Fruit fly (Drosophila melanogaster) whole organism, embryonic: Measurements from ENCODE around the gene bora.

Source experiments
- Abd-B ChIP-seq: fragments of 200-800 bp; sonication (Bioruptor generic); optimal IDR thresholded peaks from 2 replicates; lab custom pipeline; 2018; ENCODE audit warnings: missing biosample characterization, mild to moderate bottlenecking, missing genetic modification characterization, moderate library complexity
- B-H1 ChIP-seq: fragments of 200-800 bp; sonication (Bioruptor generic); IDR thresholded peaks from 3 replicates; pipeline ENCODE4 v1.3.6; 2022; ENCODE audit warnings: missing biosample characterization, missing genetic modification characterization
- CG10462 ChIP-seq: fragments of 200-800 bp; sonication (Bioruptor generic); optimal IDR thresholded peaks from 2 replicates; lab custom pipeline; 2016; ENCODE audit warnings: missing biosample characterization, missing genetic modification characterization
- CG11504 ChIP-seq: fragments of 200-800 bp; sonication (Bioruptor generic); optimal IDR thresholded peaks from 3 replicates; lab custom pipeline; 2019; ENCODE audit warnings: missing biosample characterization, mild to moderate bottlenecking, missing genetic modification characterization, moderate library complexity
- CG13296 ChIP-seq: fragments of 200-800 bp; sonication (Bioruptor generic); optimal IDR thresholded peaks from 3 replicates; lab custom pipeline; 2018; ENCODE audit warnings: missing biosample characterization, mild to moderate bottlenecking, missing genetic modification characterization
- CG13775 ChIP-seq: fragments of 200-800 bp; sonication (Bioruptor generic); optimal IDR thresholded peaks from 3 replicates; lab custom pipeline; 2017; ENCODE audit warnings: missing biosample characterization, mild to moderate bottlenecking, missing genetic modification characterization
- CG1529 ChIP-seq: fragments of 200-800 bp; sonication (Bioruptor generic); optimal IDR thresholded peaks from 3 replicates; lab custom pipeline; 2018; ENCODE audit warnings: missing biosample characterization, missing genetic modification characterization
- CG17361 ChIP-seq: fragments of 200-800 bp; sonication (Bioruptor generic); IDR thresholded peaks from 3 replicates; pipeline ENCODE4 v1.3.6; 2022; ENCODE audit warnings: missing biosample characterization, missing genetic modification characterization
- CG4617 ChIP-seq: fragments of 200-800 bp; sonication (Bioruptor generic); optimal IDR thresholded peaks from 3 replicates; lab custom pipeline; 2016; ENCODE audit warnings: missing biosample characterization, missing genetic modification characterization, borderline replicate concordance
- CG4707 ChIP-seq: fragments of 200-800 bp; sonication (Bioruptor generic); optimal IDR thresholded peaks from 2 replicates; lab custom pipeline; 2018; ENCODE audit warnings: missing biosample characterization, mild to moderate bottlenecking, missing genetic modification characterization, moderate library complexity
- CG7786 ChIP-seq: fragments of 200-800 bp; sonication (Bioruptor generic); optimal IDR thresholded peaks from 2 replicates; lab custom pipeline; 2016; ENCODE audit warnings: missing biosample characterization, missing genetic modification characterization
- CG8089 ChIP-seq: fragments of 200-800 bp; sonication (Bioruptor generic); optimal IDR thresholded peaks from 3 replicates; lab custom pipeline; 2016; ENCODE audit warnings: missing biosample characterization, missing genetic modification characterization
- CG8388 ChIP-seq: fragments of 200-800 bp; sonication (Bioruptor generic); optimal IDR thresholded peaks from 2 replicates; lab custom pipeline; 2019; ENCODE audit warnings: missing biosample characterization, mild to moderate bottlenecking, missing genetic modification characterization, moderate library complexity
- ERR ChIP-seq: fragments of 200-800 bp; sonication (Bioruptor generic); optimal IDR thresholded peaks from 2 replicates; lab custom pipeline; 2016; ENCODE audit warnings: missing biosample characterization, missing genetic modification characterization
- Ets65A ChIP-seq: fragments of 200-800 bp; sonication (Bioruptor generic); peaks from one replicate; lab custom pipeline; 2016; ENCODE audit warnings: missing biosample characterization, missing genetic modification characterization
- Ets97D ChIP-seq: fragments of 200-800 bp; sonication (Bioruptor generic); optimal IDR thresholded peaks from 3 replicates; lab custom pipeline; 2016; ENCODE audit warnings: missing biosample characterization, missing genetic modification characterization
- Fer1 ChIP-seq: fragments of 200-800 bp; sonication (Bioruptor generic); optimal IDR thresholded peaks from 2 replicates; lab custom pipeline; 2017; ENCODE audit warnings: missing biosample characterization, mild to moderate bottlenecking, missing genetic modification characterization
- Lhr ChIP-seq: fragments of 200-800 bp; sonication (Bioruptor generic); optimal IDR thresholded peaks from 3 replicates; lab custom pipeline; 2017; ENCODE audit warnings: mild to moderate bottlenecking, missing biosample characterization, missing genetic modification reagents, missing genetic modification characterization
- MBD-R2 ChIP-seq: fragments of 200-800 bp; sonication (Bioruptor generic); IDR thresholded peaks from 2 replicates; pipeline ENCODE4 v1.3.6; 2022; ENCODE audit warnings: missing biosample characterization, missing genetic modification characterization
- Mrtf ChIP-seq: fragments of 200-800 bp; sonication (Bioruptor generic); IDR thresholded peaks from 3 replicates; pipeline ENCODE4 v1.3.6; 2022; ENCODE audit warnings: missing biosample characterization, missing genetic modification characterization
- Nf-YC ChIP-seq: fragments of 200-800 bp; optimal IDR thresholded peaks from 3 replicates; lab custom pipeline; 2019; ENCODE audit warnings: missing biosample characterization, mild to moderate bottlenecking, missing genetic modification characterization, moderate library complexity
- Optix ChIP-seq: fragments of 200-800 bp; sonication (Bioruptor generic); IDR thresholded peaks from 3 replicates; pipeline ENCODE4 v1.3.6; 2022; ENCODE audit warnings: missing biosample characterization, missing genetic modification characterization
- Rx ChIP-seq: fragments of 200-800 bp; sonication (Bioruptor generic); IDR thresholded peaks from 2 replicates; pipeline ENCODE4 v1.3.6; 2022; ENCODE audit warnings: missing biosample characterization, missing genetic modification characterization
- Sin3A ChIP-seq: fragments of >200 bp; optimal IDR thresholded peaks from 2 replicates; lab custom pipeline; 2018
- Sry-β ChIP-seq: fragments of 200-800 bp; sonication (Bioruptor generic); optimal IDR thresholded peaks from 2 replicates; lab custom pipeline; 2018; ENCODE audit warnings: missing biosample characterization, mild to moderate bottlenecking, missing genetic modification characterization, moderate library complexity
- TFAM ChIP-seq: fragments of 200-800 bp; sonication (Bioruptor generic); optimal IDR thresholded peaks from 2 replicates; lab custom pipeline; 2017; ENCODE audit warnings: missing biosample characterization, missing genetic modification characterization, inconsistent platforms
- YL-1 ChIP-seq: fragments of 200-800 bp; sonication (Bioruptor generic); optimal IDR thresholded peaks from 3 replicates; lab custom pipeline; 2017; ENCODE audit warnings: missing biosample characterization, mild to moderate bottlenecking, missing genetic modification characterization
- abd-A ChIP-seq: fragments of 200-800 bp; sonication (Bioruptor generic); optimal IDR thresholded peaks from 3 replicates; lab custom pipeline; 2019; ENCODE audit warnings: missing biosample characterization, mild to moderate bottlenecking, missing genetic modification characterization, moderate library complexity
- aop ChIP-seq: fragments of 200-800 bp; sonication (Bioruptor generic); IDR thresholded peaks from 2 replicates; pipeline ENCODE4 v1.3.6; 2022; ENCODE audit warnings: missing biosample characterization, missing genetic modification characterization
- ap ChIP-seq: fragments of 200-800 bp; sonication (Bioruptor generic); IDR thresholded peaks from 2 replicates; pipeline ENCODE4 v1.3.6; 2022; ENCODE audit warnings: missing biosample characterization, missing genetic modification characterization
- ash1 ChIP-seq: fragments of 200-800 bp; sonication (Bioruptor generic); optimal IDR thresholded peaks from 2 replicates; lab custom pipeline; 2018; ENCODE audit warnings: missing biosample characterization, mild to moderate bottlenecking, missing genetic modification characterization
- ci ChIP-seq: fragments of 200-800 bp; sonication (Bioruptor generic); IDR thresholded peaks from 3 replicates; pipeline ENCODE4 v1.3.6; 2022; ENCODE audit warnings: missing biosample characterization, missing genetic modification characterization
- crp ChIP-seq, 2 experiments: fragments of 200-800 bp; sonication (Bioruptor generic); optimal IDR thresholded peaks; 2 replicates in 1 of 2; 3 replicates in 1 of 2; lab custom pipeline; 2017; ENCODE audit warnings: missing biosample characterization in 2 of 2, missing genetic modification characterization in 2 of 2, mild to moderate bottlenecking in 1 of 2, moderate library complexity in 1 of 2
- dan ChIP-seq: fragments of 200-800 bp; sonication (Bioruptor generic); IDR thresholded peaks from 2 replicates; pipeline ENCODE4 v1.3.6; 2022; ENCODE audit warnings: missing biosample characterization, missing genetic modification characterization
- dimm ChIP-seq: fragments of 200-800 bp; sonication (Bioruptor generic); IDR thresholded peaks from 2 replicates; pipeline ENCODE4 v1.3.6; 2022; ENCODE audit warnings: missing biosample characterization, missing genetic modification characterization
- dm ChIP-seq: fragments of 200-800 bp; sonication (Bioruptor generic); optimal IDR thresholded peaks from 3 replicates; lab custom pipeline; 2016; ENCODE audit warnings: missing biosample characterization, missing genetic modification characterization
- fd102C ChIP-seq: fragments of 200-800 bp; sonication (Bioruptor generic); optimal IDR thresholded peaks from 2 replicates; lab custom pipeline; 2018; ENCODE audit warnings: missing biosample characterization, mild to moderate bottlenecking, missing genetic modification characterization, moderate library complexity
- gt ChIP-seq: fragments of 200-800 bp; sonication (Bioruptor generic); IDR thresholded peaks from 2 replicates; pipeline ENCODE4 v1.3.6; 2022; ENCODE audit warnings: missing biosample characterization, missing genetic modification characterization
- jigr1 ChIP-seq: fragments of 200-800 bp; sonication (Bioruptor generic); IDR thresholded peaks from 3 replicates; pipeline ENCODE4 v1.3.6; 2022; ENCODE audit warnings: missing biosample characterization, missing genetic modification characterization
- peb ChIP-seq: fragments of 200-800 bp; sonication (Bioruptor generic); IDR thresholded peaks from 2 replicates; pipeline ENCODE4 v1.3.6; 2022; ENCODE audit warnings: missing biosample characterization, missing genetic modification characterization
- phol ChIP-seq: fragments of 200-800 bp; sonication (Bioruptor generic); optimal IDR thresholded peaks from 3 replicates; lab custom pipeline; 2018; ENCODE audit warnings: missing biosample characterization, mild to moderate bottlenecking, missing genetic modification characterization, moderate library complexity
- repo ChIP-seq: fragments of 200-800 bp; sonication (Bioruptor generic); optimal IDR thresholded peaks from 2 replicates; lab custom pipeline; 2016; ENCODE audit warnings: missing biosample characterization, missing genetic modification characterization
- sc ChIP-seq, 3 experiments: fragments of >200 bp in 2 of 3; fragments of 200-800 bp in 1 of 3; sonication (Bioruptor generic) in 1 of 3; optimal IDR thresholded peaks; 2 replicates in 2 of 3; 3 replicates in 1 of 3; lab custom pipeline; 2017; ENCODE audit warnings: mild to moderate bottlenecking in 1 of 3, missing biosample characterization in 1 of 3, missing genetic modification characterization in 1 of 3, missing genetic modification reagents in 1 of 3
- sd ChIP-seq: fragments of 200-800 bp; sonication (Bioruptor generic); optimal IDR thresholded peaks from 3 replicates; lab custom pipeline; 2018; ENCODE audit warnings: missing biosample characterization, mild to moderate bottlenecking, missing genetic modification characterization, moderate library complexity
- sim ChIP-seq: fragments of 200-800 bp; sonication (Bioruptor generic); IDR thresholded peaks from 2 replicates; pipeline ENCODE4 v1.3.6; 2022; ENCODE audit warnings: missing biosample characterization, missing genetic modification characterization
- stwl ChIP-seq: fragments of 200-800 bp; sonication (Bioruptor generic); optimal IDR thresholded peaks from 3 replicates; lab custom pipeline; 2018; ENCODE audit warnings: missing biosample characterization, mild to moderate bottlenecking, missing genetic modification characterization, moderate library complexity
- tin ChIP-seq: fragments of 200-800 bp; sonication (Bioruptor generic); optimal IDR thresholded peaks from 3 replicates; lab custom pipeline; 2016; ENCODE audit warnings: missing biosample characterization, missing genetic modification characterization
- ttk ChIP-seq: fragments of 200-800 bp; sonication (Bioruptor generic); IDR thresholded peaks from 2 replicates; pipeline ENCODE4 v2.1.2; 2022; ENCODE audit warnings: missing biosample characterization, missing genetic modification characterization
- zf30C ChIP-seq: fragments of 200-800 bp; sonication (Bioruptor generic); optimal IDR thresholded peaks from 3 replicates; lab custom pipeline; 2018; ENCODE audit warnings: missing biosample characterization, mild to moderate bottlenecking, missing genetic modification characterization

bora gene

DNA sequence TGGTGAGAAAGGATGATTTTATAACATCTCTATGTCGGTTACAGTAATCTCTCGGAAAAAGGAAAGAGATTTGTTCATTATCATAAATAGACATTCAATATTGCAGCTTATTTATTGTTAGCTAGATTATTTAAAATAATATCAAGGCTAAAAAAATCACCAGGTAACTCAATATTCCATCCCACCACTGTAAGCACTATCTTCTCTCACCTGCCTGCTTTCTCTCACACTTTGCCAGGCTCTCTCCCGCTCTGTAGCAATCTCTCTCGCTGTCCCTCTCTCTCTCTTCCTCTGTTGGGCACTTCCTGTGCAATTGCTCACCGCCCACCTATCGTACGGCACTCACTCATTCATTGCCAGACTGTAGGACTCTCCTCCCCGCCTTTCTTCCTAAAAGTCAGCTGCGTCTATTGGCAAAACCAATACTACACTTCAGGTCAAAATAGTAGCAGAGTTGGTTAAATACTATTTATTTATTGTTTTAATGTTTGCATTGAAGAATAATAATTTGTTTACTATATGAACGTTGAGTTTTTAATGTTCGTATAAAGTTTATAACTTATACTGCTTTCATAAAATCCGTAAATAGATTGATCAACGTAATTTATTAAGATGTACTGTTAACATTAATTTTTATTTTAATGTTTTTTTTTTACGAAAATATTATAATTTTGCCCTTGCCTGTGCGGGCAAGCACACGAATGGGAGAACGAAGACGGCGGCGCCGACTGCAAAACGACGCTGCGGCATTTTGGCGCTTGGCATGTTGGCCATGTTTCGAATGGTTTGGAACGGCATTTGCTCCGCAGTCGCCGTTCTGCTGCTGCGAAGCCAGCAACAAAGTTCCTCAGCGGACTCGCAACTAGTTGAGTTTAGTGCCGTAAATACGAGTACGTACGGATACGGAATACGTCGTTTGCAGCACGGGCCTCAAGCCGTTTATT, 18.4 kb downstream of the bora start (continued):
- TF ChIP-seq sc (optimal IDR thresholded peaks at IDR 0.05; lab: Kevin White, UChicago) (no peak), sc (GFP tag; optimal IDR thresholded peaks at IDR 0.05; lab: Kevin White, UChicago) (peak; percentile 63), Mrtf (GFP tag; lab: Robert Waterston, UW) (peak; percentile 98), MBD-R2 (GFP tag; lab: Robert Waterston, UW) (peak; percentile 98), phol (tag; lab: Kevin White, UChicago) (peak; percentile 88), YL-1 (GFP tag; lab: Kevin White, UChicago) (peak; percentile 21), CG13296 (GFP tag; lab: Kevin White, UChicago) (peak; percentile 94), Fer1 (GFP tag; lab: Kevin White, UChicago) (peak; percentile 97), CG10462 (GFP tag; lab: Kevin White, UChicago) (peak; percentile 78), sd (peak; percentile 62), Rx (GFP tag; lab: Robert Waterston, UW) (peak; percentile 96), CG4617 (peak; percentile 76), abd-A (peak; percentile 84), Optix (no peak), CG4707 (GFP tag; lab: Kevin White, UChicago) (peak; percentile 31), gt (peak; percentile 88), B-H1 (GFP tag; lab: Robert Waterston, UW) (peak; percentile 97), tin (peak; percentile 91), Sry-β (GFP tag; lab: Kevin White, UChicago) (peak; percentile 10), ash1 (GFP tag; lab: Kevin White, UChicago) (peak; percentile 80), stwl (tag; lab: Kevin White, UChicago) (no peak), crp (GFP tag; optimal IDR thresholded peaks at IDR 0.05; lab: Kevin White, UChicago) (peak in 1 of 2 experiments; percentile 68), dimm (GFP tag; lab: Robert Waterston, UW) (peak; percentile 95), Lhr (GFP tag; lab: Kevin White, UChicago) (peak; percentile 52), aop (GFP tag; lab: Robert Waterston, UW) (peak; percentile 91), jigr1 (GFP tag; lab: Robert Waterston, UW) (peak; percentile 89), dm (GFP tag; lab: Kevin White, UChicago) (peak; percentile 83), CG11504 (tag; lab: Kevin White, UChicago) (peak; percentile 93), TFAM (GFP tag; lab: Kevin White, UChicago) (peak; percentile 53), ERR (GFP tag; lab: Kevin White, UChicago) (peak; percentile 88), Ets97D (peak; percentile 79), CG8089 (GFP tag; lab: Kevin White, UChicago) (peak; percentile 84), ttk (GFP tag; lab: Robert Waterston, UW) (peak; percentile 98), Ets65A (GFP tag; lab: Kevin White, UChicago) (peak; percentile 98), CG13775 (GFP tag; lab: Kevin White, UChicago) (peak; percentile 86), peb (GFP tag; lab: Robert Waterston, UW) (peak; percentile 92), fd102C (no peak), CG8388 (GFP tag; lab: Kevin White, UChicago) (peak; percentile 88), sim (peak; percentile 92), ci (GFP tag; lab: Robert Waterston, UW) (peak; percentile 98), Abd-B (GFP tag; lab: Kevin White, UChicago) (peak; percentile 81), CG17361 (GFP tag; lab: Robert Waterston, UW) (peak; percentile 96), CG1529 (GFP tag; lab: Kevin White, UChicago) (peak; percentile 64), CG7786 (GFP tag; lab: Kevin White, UChicago) (peak; percentile 97), Nf-YC (peak; percentile 60), zf30C (peak; percentile 71), dan (GFP tag; lab: Robert Waterston, UW) (peak; percentile 83), repo (GFP tag; lab: Kevin White, UChicago) (peak; percentile 91), Sin3A (lab: Kevin White, UChicago) (no peak), ap (GFP tag; lab: Robert Waterston, UW) (peak; percentile 95)
